Worm (Caenorhabditis elegans) whole organism, L3 larva: Measurements from ENCODE around the gene hot-4.

Experiments used
- R02D3.7 ChIP-seq: fragments of 150-350 bp; optimal IDR thresholded peaks from 2 replicates; lab custom pipeline; 2014; ENCODE audit warnings: missing biosample characterization, missing genetic modification characterization
- aly-2 ChIP-seq: fragments of 150-350 bp; optimal IDR thresholded peaks from 2 replicates; lab custom pipeline; 2014; ENCODE audit warnings: missing biosample characterization, missing genetic modification characterization
- ceh-28 ChIP-seq: fragments of 150-350 bp; optimal IDR thresholded peaks from 2 replicates; lab custom pipeline; 2014; ENCODE audit warnings: missing biosample characterization, missing genetic modification reagents, missing genetic modification characterization
- ceh-82 ChIP-seq: fragments of 150-350 bp; optimal IDR thresholded peaks from 2 replicates; lab custom pipeline; 2014; ENCODE audit warnings: missing biosample characterization, missing genetic modification characterization
- ceh-9 ChIP-seq: sonication (generic microtip); optimal IDR thresholded peaks from 2 replicates; lab custom pipeline; 2018; ENCODE audit warnings: missing biosample characterization, missing genetic modification characterization
- daf-12 ChIP-seq: fragments of 150-350 bp; optimal IDR thresholded peaks from 2 replicates; lab custom pipeline; 2014; ENCODE audit warnings: missing biosample characterization, missing genetic modification reagents, missing genetic modification characterization
- egl-27 ChIP-seq: sonication (generic microtip); optimal IDR thresholded peaks from 4 replicates; lab custom pipeline; 2017; ENCODE audit warnings: missing biosample characterization, missing genetic modification reagents, missing genetic modification characterization
- egl-5 ChIP-seq: fragments of 150-350 bp; optimal IDR thresholded peaks from 2 replicates; lab custom pipeline; 2017; ENCODE audit warnings: missing biosample characterization, missing genetic modification reagents, missing genetic modification characterization, inconsistent platforms
- elt-1 ChIP-seq: fragments of 150-350 bp; optimal IDR thresholded peaks from 2 replicates; lab custom pipeline; 2014; ENCODE audit warnings: missing biosample characterization, missing genetic modification characterization
- elt-2 ChIP-seq: sonication (generic microtip); optimal IDR thresholded peaks from 2 replicates; lab custom pipeline; 2016; ENCODE audit warnings: missing genetic modification reagents, mild to moderate bottlenecking, missing genetic modification characterization, missing compliant biosample characterization
- elt-3 ChIP-seq, 3 experiments: fragments of 150-350 bp in 1 of 3; sonication (generic microtip) in 2 of 3; optimal IDR thresholded peaks; 2 replicates in 2 of 3; 4 replicates in 1 of 3; lab custom pipeline; 2014 to 2017; ENCODE audit warnings: missing biosample characterization in 3 of 3, missing genetic modification characterization in 3 of 3
- fkh-10 ChIP-seq: sonication (generic microtip); optimal IDR thresholded peaks from 2 replicates; lab custom pipeline; 2017; ENCODE audit warnings: missing biosample characterization, missing genetic modification reagents, missing genetic modification characterization
- fkh-2 ChIP-seq: fragments of 150-350 bp; optimal IDR thresholded peaks from 2 replicates; lab custom pipeline; 2014; ENCODE audit warnings: missing biosample characterization, missing genetic modification reagents, missing genetic modification characterization
- fos-1 ChIP-seq: fragments of 150-350 bp; optimal IDR thresholded peaks from 2 replicates; lab custom pipeline; 2014; ENCODE audit warnings: missing biosample characterization, missing genetic modification characterization
- hmg-11 ChIP-seq: sonication (generic microtip); optimal IDR thresholded peaks from 2 replicates; lab custom pipeline; 2016; ENCODE audit warnings: missing genetic modification characterization, missing compliant biosample characterization
- jun-1 ChIP-seq: fragments of 150-350 bp; optimal IDR thresholded peaks from 2 replicates; lab custom pipeline; 2014; ENCODE audit warnings: missing biosample characterization, missing genetic modification reagents, missing genetic modification characterization
- lin-39 ChIP-seq: fragments of 150-350 bp; optimal IDR thresholded peaks from 2 replicates; lab custom pipeline; 2018; ENCODE audit warnings: missing biosample characterization, missing genetic modification reagents, missing genetic modification characterization
- lsy-12 ChIP-seq: sonication (generic microtip); optimal IDR thresholded peaks from 2 replicates; lab custom pipeline; 2016; ENCODE audit warnings: mild to moderate bottlenecking, missing genetic modification characterization, missing compliant biosample characterization
- mdl-1 ChIP-seq: fragments of 150-350 bp; optimal IDR thresholded peaks from 2 replicates; lab custom pipeline; 2014; ENCODE audit warnings: missing biosample characterization, missing genetic modification characterization
- mml-1 ChIP-seq: fragments of 150-350 bp; sonication (generic microtip); optimal IDR thresholded peaks from 3 replicates; lab custom pipeline; 2014; ENCODE audit warnings: missing biosample characterization, missing genetic modification characterization
- nhr-12 ChIP-seq: fragments of 150-350 bp; optimal IDR thresholded peaks from 2 replicates; lab custom pipeline; 2014; ENCODE audit warnings: missing biosample characterization, missing genetic modification characterization
- nhr-23 ChIP-seq: fragments of 150-350 bp; optimal IDR thresholded peaks from 2 replicates; lab custom pipeline; 2014; ENCODE audit warnings: missing biosample characterization, missing genetic modification reagents, missing genetic modification characterization
- nhr-237 ChIP-seq: fragments of 150-350 bp; optimal IDR thresholded peaks from 2 replicates; lab custom pipeline; 2014; ENCODE audit warnings: missing biosample characterization, missing genetic modification characterization
- nhr-25 ChIP-seq: sonication (generic microtip); optimal IDR thresholded peaks from 2 replicates; lab custom pipeline; 2017; ENCODE audit warnings: missing biosample characterization, missing genetic modification characterization
- nhr-43 ChIP-seq: sonication (generic microtip); optimal IDR thresholded peaks from 2 replicates; lab custom pipeline; 2016; ENCODE audit warnings: mild to moderate bottlenecking, missing genetic modification characterization, missing compliant biosample characterization; ENCODE audit not compliant: poor library complexity, severe bottlenecking
- nhr-67 ChIP-seq: fragments of 150-350 bp; optimal IDR thresholded peaks from 2 replicates; lab custom pipeline; 2014; ENCODE audit warnings: missing biosample characterization, missing genetic modification characterization
- nhr-76 ChIP-seq: fragments of 150-350 bp; sonication (generic microtip); optimal IDR thresholded peaks from 5 replicates; lab custom pipeline; 2014; ENCODE audit warnings: missing biosample characterization, missing genetic modification characterization
- nhr-77 ChIP-seq: fragments of 150-350 bp; optimal IDR thresholded peaks from 2 replicates; lab custom pipeline; 2014; ENCODE audit warnings: missing biosample characterization, missing genetic modification characterization
- pha-4 ChIP-seq: fragments of 150-350 bp; optimal IDR thresholded peaks from 2 replicates; lab custom pipeline; 2014; ENCODE audit warnings: missing biosample characterization, missing genetic modification reagents, missing genetic modification characterization
- pqm-1 ChIP-seq: fragments of 150-350 bp; optimal IDR thresholded peaks from 2 replicates; lab custom pipeline; 2017; ENCODE audit warnings: missing biosample characterization, missing genetic modification characterization, inconsistent platforms
- skn-1 ChIP-seq: fragments of 150-350 bp; optimal IDR thresholded peaks from 2 replicates; lab custom pipeline; 2014; ENCODE audit warnings: missing biosample characterization, missing genetic modification characterization
- snpc-4 ChIP-seq: fragments of 150-350 bp; optimal IDR thresholded peaks from 2 replicates; lab custom pipeline; 2014; ENCODE audit warnings: missing biosample characterization, missing genetic modification characterization
- unc-62 ChIP-seq: fragments of 150-350 bp; sonication (generic microtip); optimal IDR thresholded peaks from 4 replicates; lab custom pipeline; 2014; ENCODE audit warnings: missing biosample characterization, missing genetic modification reagents, missing genetic modification characterization
- ztf-11 ChIP-seq: fragments of 150-350 bp; optimal IDR thresholded peaks from 2 replicates; lab custom pipeline; 2014; ENCODE audit warnings: missing biosample characterization, missing genetic modification characterization

hot-4 gene

ce11 chrIII:6206161-6206853, 10.9 kb upstream of the hot-4 start, which contains the start of the genes sna-3 and rps-3 (continued):
- peak; percentile 65 for TF ChIP-seq pqm-1 (tag; lab: Kevin White, UChicago)
- no peak for TF ChIP-seq aly-2
- no peak for TF ChIP-seq mdl-1
- peak; percentile 76 for TF ChIP-seq nhr-23 (tag; lab: Kevin White, UChicago)

- TF ChIP-seq fkh-10 = no peak
- no peak for TF ChIP-seq elt-3 (tag; optimal IDR thresholded peaks at IDR 0.05; lab: Kevin White, UChicago)
- no peak for TF ChIP-seq egl-27 (tag; lab: Kevin White, UChicago)
- no peak for TF ChIP-seq nhr-12 (tag; lab: Kevin White, UChicago)
- TF ChIP-seq nhr-237 (tag; lab: Kevin White, UChicago) = no peak
- TF ChIP-seq aly-2 = no peak
- no peak for TF ChIP-seq nhr-67 (tag; lab: Kevin White, UChicago)
- no peak for TF ChIP-seq snpc-4 (tag; lab: Kevin White, UChicago)
- TF ChIP-seq elt-2 (tag; lab: Kevin White, UChicago) = no peak
- no peak for TF ChIP-seq R02D3.7
- TF ChIP-seq ceh-82 (tag; lab: Kevin White, UChicago) = no peak
- TF ChIP-seq lsy-12 = no peak
- no peak for TF ChIP-seq jun-1 (tag; lab: Kevin White, UChicago)
- TF ChIP-seq nhr-76 (tag; lab: Kevin White, UChicago) = no peak
- no peak for TF ChIP-seq nhr-43 (tag; lab: Kevin White, UChicago)
- TF ChIP-seq skn-1 (tag; lab: Kevin White, UChicago) = no peak
- TF ChIP-seq mml-1 (tag; lab: Kevin White, UChicago) = no peak
These were observed 10.2 kb upstream of the hot-4 start for ce11 chrIII:6207046-6207445.

ce11 chrIII:6207881-6208280, 9.3 kb upstream of the hot-4 start, which contains the start of gene C23G10.2:
C23G10.2 (plus strand) TSS chrIII:6208064.
- TF ChIP-seq hmg-11 (tag; lab: Kevin White, UChicago) (no peak), daf-12 (no peak), elt-2 (tag; lab: Kevin White, UChicago) (peak; percentile 18), fkh-2 (tag; lab: Kevin White, UChicago) (no peak), jun-1 (tag; lab: Kevin White, UChicago) (no peak), nhr-76 (tag; lab: Kevin White, UChicago) (no peak), nhr-237 (tag; lab: Kevin White, UChicago) (no peak), nhr-25 (tag; lab: Kevin White, UChicago) (peak; percentile 28), ceh-28 (tag; lab: Kevin White, UChicago) (no peak)

- no peak for TF ChIP-seq fos-1 (tag; lab: Kevin White, UChicago)
- TF ChIP-seq lsy-12 = no peak
- TF ChIP-seq nhr-77 (tag; lab: Kevin White, UChicago) = no peak
- TF ChIP-seq, all 47 proteins: peak for 0
These were observed 8.2 kb upstream of the hot-4 start, which contains the start of gene C23G10.1 for ce11 chrIII:6208984-6209383. C23G10.1 (plus strand) TSS chrIII:6209284.

ce11 chrIII:6210215-6210822, 6.9 kb upstream of the hot-4 start:
- TF ChIP-seq fkh-10 = no peak
- no peak for TF ChIP-seq ztf-11 (tag; lab: Kevin White, UChicago)
- TF ChIP-seq skn-1 (tag; lab: Kevin White, UChicago) = no peak
- no peak for TF ChIP-seq nhr-237 (tag; lab: Kevin White, UChicago)
- no peak for TF ChIP-seq fkh-2 (tag; lab: Kevin White, UChicago)
- TF ChIP-seq elt-3 (tag; optimal IDR thresholded peaks at IDR 0.05; lab: Kevin White, UChicago) = no peak
- no peak for TF ChIP-seq hmg-11 (tag; lab: Kevin White, UChicago)
- TF ChIP-seq fos-1 (tag; lab: Kevin White, UChicago) = no peak
- TF ChIP-seq mdl-1 = no peak
- TF ChIP-seq elt-2 (tag; lab: Kevin White, UChicago) = no peak
- TF ChIP-seq unc-62 (GFP tag; lab: Kevin White, UChicago) = no peak
- no peak for TF ChIP-seq ceh-82 (tag; lab: Kevin White, UChicago)
- no peak for TF ChIP-seq egl-27 (tag; lab: Kevin White, UChicago)
- TF ChIP-seq pha-4 = no peak
- TF ChIP-seq pqm-1 (tag; lab: Kevin White, UChicago) = no peak
- no peak for TF ChIP-seq egl-5 (tag; lab: Kevin White, UChicago)
- TF ChIP-seq jun-1 (tag; lab: Kevin White, UChicago) = no peak
- no peak for TF ChIP-seq elt-1 (tag; lab: Kevin White, UChicago)
- TF ChIP-seq lin-39 (tag; lab: Kevin White, UChicago) = no peak
- no peak for TF ChIP-seq ceh-9 (tag; lab: Kevin White, UChicago)
